Worm (Caenorhabditis elegans): ENCODE data around the gene srx-1.

DNA sequence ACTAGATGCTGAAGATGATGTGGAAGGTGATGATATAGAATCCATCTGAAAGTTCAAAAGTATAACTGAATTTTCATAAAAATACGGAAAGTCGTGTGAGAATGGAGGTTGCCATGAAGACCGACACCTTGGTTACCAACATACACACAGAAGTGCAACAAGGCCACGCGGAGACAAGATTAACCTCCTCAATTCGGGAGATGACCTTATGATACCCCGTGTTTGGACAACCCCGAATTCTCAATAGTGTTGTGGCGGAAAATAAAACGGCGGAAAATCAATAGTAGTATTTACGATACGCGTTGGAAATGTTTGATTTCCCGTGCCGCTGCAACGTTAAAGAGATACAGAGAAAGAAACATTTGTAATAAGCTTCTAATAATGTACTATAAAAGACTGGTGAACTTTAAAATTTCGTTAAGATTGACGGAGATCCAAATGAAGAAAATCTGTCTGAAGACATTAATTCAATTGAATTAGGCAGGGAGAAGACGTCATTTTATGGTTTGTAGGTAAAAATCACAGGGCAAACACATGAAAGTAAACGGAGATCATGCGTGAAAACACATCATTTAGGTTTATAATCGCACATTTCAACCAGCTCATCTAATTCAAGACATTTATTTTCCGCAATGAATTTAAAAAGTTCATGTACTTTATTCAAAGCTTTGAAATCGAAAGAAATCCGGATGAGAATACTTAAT, 39.3 kb upstream of the srx-1 start, which contains the start of gene nhr-44:
- no peak for TF ChIP-seq nhr-237 (tag; optimal IDR thresholded peaks at IDR 0.05)
- no peak for TF ChIP-seq rnt-1 (tag; optimal IDR thresholded peaks at IDR 0.05)
- TF ChIP-seq fos-1 (tag; optimal IDR thresholded peaks at IDR 0.05) = no peak
- TF ChIP-seq mep-1 (tag; optimal IDR thresholded peaks at IDR 0.05) = peak; percentile 12
- TF ChIP-seq dpl-1 (GFP tag; optimal IDR thresholded peaks at IDR 0.05) = no peak
- no peak for TF ChIP-seq grh-1 (GFP tag; IDR thresholded peaks at IDR 0.05)
- TF ChIP-seq tbx-2 (tag; optimal IDR thresholded peaks at IDR 0.05) = no peak
- TF ChIP-seq Y116A8C.19 (tag; optimal IDR thresholded peaks at IDR 0.05; ENCODE audit: borderline replicate concordance) = no peak
- no peak for TF ChIP-seq elt-3 (tag; optimal IDR thresholded peaks at IDR 0.05)
